Fruit fly (Drosophila melanogaster): ENCODE results near the gene Trmt61.

Trmt61 gene

dm6 chr3R:26041417-26042101 is 17.7 kb upstream of the Trmt61 start, which contains the start of gene gro (continued):
- TF ChIP-seq slp2 (GFP tag; optimal IDR thresholded peaks at IDR 0.05) (peak; percentile 67), sens (GFP tag) (peak; percentile 95), CG17328 (GFP tag; IDR thresholded peaks at IDR 0.05) (peak; percentile 51), CG14965 (GFP tag; optimal IDR thresholded peaks at IDR 0.05; ENCODE audit: borderline replicate concordance) (no peak), gsb (GFP tag; IDR thresholded peaks at IDR 0.05) (peak; percentile 29; the same call in 1 of the 2 replicates), CG10321 (GFP tag; IDR thresholded peaks at IDR 0.05) (no peak), NfI (GFP tag; optimal IDR thresholded peaks at IDR 0.05) (peak; percentile 83), tin (GFP tag; optimal IDR thresholded peaks at IDR 0.05) (peak; percentile 75), CG10565 (GFP tag; optimal IDR thresholded peaks at IDR 0.05) (no peak), sna (GFP tag; IDR thresholded peaks at IDR 0.05; ENCODE audit: partially characterized antibody) (peak; percentile 82; the same call in 1 of the 2 replicates), salm (tag; optimal IDR thresholded peaks at IDR 0.05) (peak; percentile 35), sim (GFP tag; IDR thresholded peaks at IDR 0.05) (no peak), CG13123 (GFP tag; optimal IDR thresholded peaks at IDR 0.05) (peak; percentile 49), CG3847 (GFP tag; IDR thresholded peaks at IDR 0.05) (peak; percentile 86), HmgZ (tag; optimal IDR thresholded peaks at IDR 0.05) (peak; percentile 83), gcm (GFP tag; optimal IDR thresholded peaks at IDR 0.05) (no peak), chinmo (GFP tag; IDR thresholded peaks at IDR 0.05; ENCODE audit: partially characterized antibody) (peak; percentile 67; the same call in 2 of the 4 replicates), pum (GFP tag; optimal IDR thresholded peaks at IDR 0.05) (peak; percentile 61), CG30020 (tag; optimal IDR thresholded peaks at IDR 0.05) (peak; percentile 43), CG4707 (GFP tag; optimal IDR thresholded peaks at IDR 0.05) (no peak), fd3F (GFP tag; optimal IDR thresholded peaks at IDR 0.05) (peak; percentile 45), CG6854 (GFP tag; optimal IDR thresholded peaks at IDR 0.05) (no peak), Bgb (GFP tag; IDR thresholded peaks at IDR 0.05; ENCODE audit: partially characterized antibody) (peak; percentile 90), MESR4 (GFP tag; optimal IDR thresholded peaks at IDR 0.05) (peak; percentile 83), Dref (GFP tag; IDR thresholded peaks at IDR 0.05) (peak; percentile 99), CG18619 (GFP tag; optimal IDR thresholded peaks at IDR 0.05) (peak; percentile 26), tio (GFP tag; optimal IDR thresholded peaks at IDR 0.05) (peak; percentile 19), CG34224 (GFP tag; IDR thresholded peaks at IDR 0.05; ENCODE audit: partially characterized antibody) (peak; percentile 80), Xrp1 (GFP tag; IDR thresholded peaks at IDR 0.05) (peak; percentile 76), Poxn (GFP tag; IDR thresholded peaks at IDR 0.05) (no peak), CG11723 (GFP tag; optimal IDR thresholded peaks at IDR 0.05) (peak; percentile 70), odd (GFP tag; optimal IDR thresholded peaks at IDR 0.05) (no peak), sr (GFP tag; IDR thresholded peaks at IDR 0.05) (0 out of 3 replicates have a peak, but pooled peaks have one; percentile 14), Dll (GFP tag; IDR thresholded peaks at IDR 0.05; ENCODE audit: partially characterized antibody) (peak; percentile 76), ERR (GFP tag; optimal IDR thresholded peaks at IDR 0.05) (peak; percentile 65), nerfin-1 (tag; optimal IDR thresholded peaks at IDR 0.05) (no peak), Gsc (GFP tag; IDR thresholded peaks at IDR 0.05) (no peak), amos (GFP tag; IDR thresholded peaks at IDR 0.05; ENCODE audit: partially characterized antibody) (peak; percentile 80), fd64A (GFP tag; optimal IDR thresholded peaks at IDR 0.05) (no peak), shn (GFP tag; optimal IDR thresholded peaks at IDR 0.05) (peak; percentile 64), CG10543 (GFP tag; optimal IDR thresholded peaks at IDR 0.05) (peak; percentile 75), CG10274 (GFP tag; optimal IDR thresholded peaks at IDR 0.05) (no peak), sd (tag; optimal IDR thresholded peaks at IDR 0.05) (peak; percentile 45), CG17568 (GFP tag; optimal IDR thresholded peaks at IDR 0.05) (peak; percentile 60), CG33213 (GFP tag; optimal IDR thresholded peaks at IDR 0.05) (peak; percentile 77), mam (GFP tag; optimal IDR thresholded peaks at IDR 0.05) (peak; percentile 84), dmrt11E (tag; optimal IDR thresholded peaks at IDR 0.05) (peak; percentile 66), CG9215 (GFP tag; IDR thresholded peaks at IDR 0.05) (peak; percentile 63), zfh1 (GFP tag; IDR thresholded peaks at IDR 0.05) (peak; percentile 66; the same call in 2 of the 3 replicates)
